Worm (Caenorhabditis elegans) whole organism, L2 larva: ENCODE data around the gene pigq-1.

Experiments
- C34F6.9 ChIP-seq: fragments of 150-350 bp; optimal IDR thresholded peaks from 2 replicates; lab custom pipeline; 2014; ENCODE audit warnings: missing biosample characterization, missing genetic modification characterization
- F13H6.1 ChIP-seq: sonication (generic microtip); optimal IDR thresholded peaks from 2 replicates; lab custom pipeline; 2016; ENCODE audit warnings: missing genetic modification characterization, missing compliant biosample characterization
- R02D3.7 ChIP-seq: fragments of 150-350 bp; optimal IDR thresholded peaks from 2 replicates; lab custom pipeline; 2014; ENCODE audit warnings: missing biosample characterization, missing genetic modification characterization
- Y55F3AM.14 ChIP-seq: fragments of 200-800 bp; sonication (Bioruptor generic); optimal IDR thresholded peaks from 2 replicates; lab custom pipeline; 2018; ENCODE audit warnings: mild to moderate bottlenecking, missing genetic modification characterization, missing compliant biosample characterization
- aly-2 ChIP-seq: fragments of 150-350 bp; optimal IDR thresholded peaks from 2 replicates; lab custom pipeline; 2014; ENCODE audit warnings: missing biosample characterization, missing genetic modification characterization
- crh-2 ChIP-seq: sonication (generic microtip); optimal IDR thresholded peaks from 2 replicates; lab custom pipeline; 2017; ENCODE audit warnings: missing biosample characterization, missing genetic modification characterization
- dmd-4 ChIP-seq: sonication (generic microtip); optimal IDR thresholded peaks from 2 replicates; lab custom pipeline; 2017; ENCODE audit warnings: missing biosample characterization, missing genetic modification characterization
- egl-27 ChIP-seq: sonication (generic microtip); optimal IDR thresholded peaks from 3 replicates; lab custom pipeline; 2017; ENCODE audit warnings: missing biosample characterization, missing genetic modification reagents, missing genetic modification characterization
- elt-1 ChIP-seq: fragments of 150-350 bp; optimal IDR thresholded peaks from 2 replicates; lab custom pipeline; 2014; ENCODE audit warnings: missing biosample characterization, missing genetic modification characterization
- elt-3 ChIP-seq: sonication (generic microtip); optimal IDR thresholded peaks from 2 replicates; lab custom pipeline; 2017; ENCODE audit warnings: missing biosample characterization, missing genetic modification characterization
- fos-1 ChIP-seq: fragments of 150-350 bp; optimal IDR thresholded peaks from 2 replicates; lab custom pipeline; 2014; ENCODE audit warnings: missing biosample characterization, missing genetic modification characterization
- gmeb-1 ChIP-seq: fragments of 150-350 bp; optimal IDR thresholded peaks from 2 replicates; lab custom pipeline; 2014; ENCODE audit warnings: missing biosample characterization, missing genetic modification characterization
- lin-11 ChIP-seq: fragments of 150-350 bp; sonication (generic microtip); optimal IDR thresholded peaks from 2 replicates; lab custom pipeline; 2014; ENCODE audit warnings: missing biosample characterization, missing genetic modification characterization, inconsistent platforms, mixed read lengths
- lin-13 ChIP-seq: fragments of 150-350 bp; optimal IDR thresholded peaks from 2 replicates; lab custom pipeline; 2014; ENCODE audit warnings: missing biosample characterization, missing genetic modification reagents, missing genetic modification characterization
- lin-39 ChIP-seq: fragments of 150-350 bp; optimal IDR thresholded peaks from 2 replicates; lab custom pipeline; 2014; ENCODE audit warnings: missing biosample characterization, missing genetic modification reagents, missing genetic modification characterization
- lsy-2 ChIP-seq, 2 experiments: fragments of 150-350 bp in 1 of 2; sonication (generic microtip) in 1 of 2; optimal IDR thresholded peaks; 2 replicates each; lab custom pipeline; 2014 to 2017; ENCODE audit warnings: missing biosample characterization in 2 of 2, missing genetic modification characterization in 2 of 2
- mab-5 ChIP-seq: fragments of 150-350 bp; optimal IDR thresholded peaks from 2 replicates; lab custom pipeline; 2014; ENCODE audit warnings: missing biosample characterization, missing genetic modification characterization
- mbf-1 ChIP-seq: sonication (generic microtip); optimal IDR thresholded peaks from 2 replicates; lab custom pipeline; 2017; ENCODE audit warnings: missing biosample characterization, missing genetic modification characterization
- mdl-1 ChIP-seq, 2 experiments: fragments of 150-350 bp in 1 of 2; sonication (generic microtip) in 1 of 2; optimal IDR thresholded peaks; 2 replicates each; lab custom pipeline; 2017; ENCODE audit warnings: missing biosample characterization in 2 of 2, missing genetic modification characterization in 2 of 2
- nhr-11 ChIP-seq: fragments of 150-350 bp; optimal IDR thresholded peaks from 2 replicates; lab custom pipeline; 2014; ENCODE audit warnings: missing biosample characterization, missing genetic modification characterization
- nhr-129 ChIP-seq: fragments of 150-350 bp; optimal IDR thresholded peaks from 2 replicates; lab custom pipeline; 2014; ENCODE audit warnings: missing biosample characterization, missing genetic modification characterization
- nhr-21 ChIP-seq: fragments of 150-350 bp; optimal IDR thresholded peaks from 2 replicates; lab custom pipeline; 2014; ENCODE audit warnings: missing biosample characterization, missing genetic modification characterization
- nhr-23 ChIP-seq: fragments of 150-350 bp; optimal IDR thresholded peaks from 2 replicates; lab custom pipeline; 2014; ENCODE audit warnings: missing biosample characterization, missing genetic modification reagents, missing genetic modification characterization
- nhr-237 ChIP-seq: fragments of 150-350 bp; optimal IDR thresholded peaks from 2 replicates; lab custom pipeline; 2014; ENCODE audit warnings: missing biosample characterization, missing genetic modification characterization
- nhr-25 ChIP-seq: fragments of 150-350 bp; sonication (generic microtip); optimal IDR thresholded peaks from 3 replicates; lab custom pipeline; 2014; ENCODE audit warnings: missing biosample characterization, missing genetic modification characterization
- nhr-6 ChIP-seq: fragments of 150-350 bp; optimal IDR thresholded peaks from 2 replicates; lab custom pipeline; 2014; ENCODE audit warnings: missing biosample characterization, missing genetic modification characterization
- skn-1 ChIP-seq: sonication (generic microtip); optimal IDR thresholded peaks from 2 replicates; lab custom pipeline; 2017; ENCODE audit warnings: missing biosample characterization, missing genetic modification characterization
- snpc-4 ChIP-seq: fragments of 150-350 bp; optimal IDR thresholded peaks from 2 replicates; lab custom pipeline; 2014; ENCODE audit warnings: missing biosample characterization, missing genetic modification characterization
- unc-39 ChIP-seq: fragments of 150-350 bp; optimal IDR thresholded peaks from 2 replicates; lab custom pipeline; 2014; ENCODE audit warnings: missing biosample characterization, missing genetic modification characterization
- unc-62 ChIP-seq: fragments of 150-350 bp; optimal IDR thresholded peaks from 2 replicates; lab custom pipeline; 2014; ENCODE audit warnings: missing biosample characterization, missing genetic modification reagents, missing genetic modification characterization
- zag-1 ChIP-seq: fragments of 150-350 bp; optimal IDR thresholded peaks from 2 replicates; lab custom pipeline; 2014; ENCODE audit warnings: missing biosample characterization, missing genetic modification characterization

Gene pigq-1

ce11 chrIV:11149454-11150163 is 2.6 kb upstream of the pigq-1 start, which contains the start of the genes F01G4.6 and pfd-1 (continued):
- peak; percentile 93 for TF ChIP-seq nhr-25 (tag; lab: Kevin White, UChicago)
- no peak for TF ChIP-seq unc-62 (GFP tag; lab: Kevin White, UChicago)
- TF ChIP-seq elt-3 (tag; lab: Kevin White, UChicago): no peak
- peak; percentile 49 for TF ChIP-seq nhr-237 (tag; lab: Kevin White, UChicago)
- peak; percentile 72 for TF ChIP-seq snpc-4 (tag; lab: Kevin White, UChicago)
- peak; percentile 86 for TF ChIP-seq egl-27 (tag; lab: Kevin White, UChicago)
- TF ChIP-seq crh-2 (tag; lab: Kevin White, UChicago): peak; percentile 97
- TF ChIP-seq nhr-129 (tag; lab: Kevin White, UChicago): peak; percentile 91
- no peak for TF ChIP-seq unc-39 (tag; lab: Kevin White, UChicago)
- no peak for TF ChIP-seq nhr-11 (tag; lab: Kevin White, UChicago)
- TF ChIP-seq, all 48 proteins: peak for 32

ce11 chrIV:11148788-11149366 is 1.8 kb upstream of the pigq-1 start:
- TF ChIP-seq lsy-2 (tag; optimal IDR thresholded peaks at IDR 0.05; lab: Kevin White, UChicago) (no peak), elt-3 (tag; lab: Kevin White, UChicago) (no peak), aly-2 (no peak), Y55F3AM.14 (no peak), dmd-4 (tag; lab: Kevin White, UChicago) (no peak), R02D3.7 (no peak), gmeb-1 (tag; lab: Kevin White, UChicago) (peak; percentile 20), C34F6.9 (tag; lab: Kevin White, UChicago) (peak; percentile 13), nhr-237 (tag; lab: Kevin White, UChicago) (no peak), nhr-129 (tag; lab: Kevin White, UChicago) (peak; percentile 42), fos-1 (tag; lab: Kevin White, UChicago) (no peak), crh-2 (tag; lab: Kevin White, UChicago) (peak; percentile 52), lin-39 (no peak), elt-1 (tag; lab: Kevin White, UChicago) (no peak), lin-13 (GFP tag; lab: Kevin White, UChicago) (no peak)
- TF ChIP-seq, all 48 proteins: peak for 4

ce11 chrIV:11146492-11146891 is 555 bp downstream of the pigq-1 start:
- TF ChIP-seq lin-13 (GFP tag; lab: Kevin White, UChicago) (no peak), nhr-129 (tag; lab: Kevin White, UChicago) (no peak), Y55F3AM.14 (no peak), fos-1 (tag; lab: Kevin White, UChicago) (no peak), crh-2 (tag; lab: Kevin White, UChicago) (no peak), lin-11 (no peak), nhr-23 (tag; lab: Kevin White, UChicago) (no peak), F13H6.1 (tag; lab: Kevin White, UChicago) (no peak), elt-1 (tag; lab: Kevin White, UChicago) (no peak), skn-1 (no peak), C34F6.9 (tag; lab: Kevin White, UChicago) (no peak), mbf-1 (no peak)

- TF ChIP-seq mab-5 (no peak), aly-2 (no peak), unc-39 (tag; lab: Kevin White, UChicago) (no peak), zag-1 (tag; lab: Kevin White, UChicago) (no peak), nhr-129 (tag; lab: Kevin White, UChicago) (no peak), skn-1 (no peak), nhr-25 (tag; lab: Kevin White, UChicago) (no peak), C34F6.9 (tag; lab: Kevin White, UChicago) (no peak), nhr-21 (tag; lab: Kevin White, UChicago) (no peak), mdl-1 (tag; optimal IDR thresholded peaks at IDR 0.05; lab: Kevin White, UChicago) (no peak), nhr-6 (tag; lab: Kevin White, UChicago) (no peak), lin-13 (GFP tag; lab: Kevin White, UChicago) (no peak), mbf-1 (no peak)
These were observed 1.1 kb downstream of the pigq-1 start for ce11 chrIV:11145929-11146339.

ce11 chrIV:11143228-11143444 is 3.9 kb downstream of the pigq-1 start, which contains the start of gene F01G4.4:
TSS of gene F01G4.4 (plus strand) at chrIV:11143345.
- TF ChIP-seq dmd-4 (tag; lab: Kevin White, UChicago): no peak
